Worm (Caenorhabditis elegans) whole organism, L1 larva: ENCODE data around the gene fipr-2.

Experiments
- C04F5.9 ChIP-seq: sonication (generic microtip); optimal IDR thresholded peaks from 2 replicates; lab custom pipeline; 2016; ENCODE audit warnings: missing genetic modification characterization, missing compliant biosample characterization
- C34B4.2 ChIP-seq: sonication (generic microtip); optimal IDR thresholded peaks from 2 replicates; lab custom pipeline; 2017; ENCODE audit warnings: mild to moderate bottlenecking, missing genetic modification characterization, missing compliant biosample characterization
- ama-1 ChIP-seq: fragments of 150-350 bp; optimal IDR thresholded peaks from 2 replicates; lab custom pipeline; 2014
- ceh-88 ChIP-seq: fragments of 200-800 bp; sonication (Bioruptor generic); IDR thresholded peaks from 2 replicates; pipeline ENCODE4 v1.3.6; 2022; ENCODE audit warnings: missing genetic modification characterization, missing compliant biosample characterization
- dpl-1 ChIP-seq, 3 experiments: fragments of 150-350 bp in 2 of 3; sonication (generic microtip) in 1 of 3; optimal IDR thresholded peaks; 2 replicates each; lab custom pipeline; 2014 to 2017; ENCODE audit warnings: missing biosample characterization in 3 of 3, missing genetic modification characterization in 3 of 3, missing genetic modification reagents in 3 of 3
- dsc-1 ChIP-seq: sonication (generic microtip); optimal IDR thresholded peaks from 2 replicates; lab custom pipeline; 2016; ENCODE audit warnings: mild to moderate bottlenecking, missing genetic modification characterization, missing compliant biosample characterization
- efl-1 ChIP-seq, 4 experiments: fragments of 150-350 bp; optimal IDR thresholded peaks in 3 of 4; peaks in 1 of 4; 1 replicate in 1 of 4; 2 replicates in 3 of 4; lab custom pipeline; 2014; ENCODE audit warnings: missing biosample characterization in 2 of 4, missing genetic modification characterization in 2 of 4, missing genetic modification reagents in 2 of 4
- egl-13 ChIP-seq: sonication (generic microtip); optimal IDR thresholded peaks from 2 replicates; lab custom pipeline; 2016; ENCODE audit warnings: missing genotype, missing genetic modification reagents, missing genetic modification characterization, missing compliant biosample characterization
- elt-3 ChIP-seq, 6 experiments: fragments of 150-350 bp in 1 of 6; sonication (generic microtip); optimal IDR thresholded peaks; 2 replicates each; lab custom pipeline; 2017 to 2018; ENCODE audit warnings: missing biosample characterization in 6 of 6, missing genetic modification characterization in 6 of 6, inconsistent platforms in 1 of 6
- ets-5 ChIP-seq: fragments of 200-800 bp; sonication (Bioruptor generic); IDR thresholded peaks from 2 replicates; pipeline ENCODE4 v1.3.6; 2022; ENCODE audit warnings: missing genetic modification characterization, missing compliant biosample characterization
- hlh-17 ChIP-seq: fragments of 200-800 bp; sonication (Bioruptor generic); optimal IDR thresholded peaks from 2 replicates; lab custom pipeline; 2018; ENCODE audit warnings: missing genetic modification characterization, mild to moderate bottlenecking, missing compliant biosample characterization, moderate library complexity, borderline replicate concordance
- hlh-4 ChIP-seq: sonication (generic microtip); optimal IDR thresholded peaks from 2 replicates; lab custom pipeline; 2016; ENCODE audit warnings: mild to moderate bottlenecking, missing genetic modification characterization, missing compliant biosample characterization
- hpl-2 ChIP-seq: fragments of 150-350 bp; optimal IDR thresholded peaks from 2 replicates; lab custom pipeline; 2014; ENCODE audit warnings: missing biosample characterization, missing genetic modification reagents, missing genetic modification characterization
- isw-1 ChIP-seq: fragments of 200-800 bp; sonication (Bioruptor generic); IDR thresholded peaks from 2 replicates; pipeline ENCODE4 v1.3.6; 2022; ENCODE audit warnings: missing genetic modification characterization, missing compliant biosample characterization
- lin-14 ChIP-seq: fragments of 200-800 bp; sonication (Bioruptor generic); optimal IDR thresholded peaks from 2 replicates; lab custom pipeline; 2018; ENCODE audit warnings: mild to moderate bottlenecking, missing genetic modification characterization, moderate library complexity, missing compliant biosample characterization
- lin-35 ChIP-seq, 2 experiments: fragments of 150-350 bp; optimal IDR thresholded peaks; 2 replicates each; lab custom pipeline; 2014; ENCODE audit warnings: missing biosample characterization in 2 of 2, missing genetic modification characterization in 2 of 2, missing genetic modification reagents in 2 of 2
- lir-3 ChIP-seq: sonication (generic microtip); optimal IDR thresholded peaks from 2 replicates; lab custom pipeline; 2016; ENCODE audit warnings: mild to moderate bottlenecking, missing genetic modification characterization, moderate library complexity, missing compliant biosample characterization; ENCODE audit not compliant: poor library complexity
- lsy-2 ChIP-seq, 2 experiments: fragments of 150-350 bp; optimal IDR thresholded peaks; 2 replicates each; lab custom pipeline; 2014; ENCODE audit warnings: missing biosample characterization in 2 of 2, missing genetic modification characterization in 2 of 2
- mab-9 ChIP-seq: fragments of 200-800 bp; sonication (Bioruptor generic); IDR thresholded peaks from 2 replicates; pipeline ENCODE4 v1.3.6; 2022; ENCODE audit warnings: missing genetic modification reagents, missing genetic modification characterization, missing compliant biosample characterization
- mdl-1 ChIP-seq, 2 experiments: fragments of 150-350 bp; optimal IDR thresholded peaks; 2 replicates each; lab custom pipeline; 2014 to 2017; ENCODE audit warnings: missing biosample characterization in 2 of 2, missing genetic modification characterization in 2 of 2, inconsistent platforms in 1 of 2
- mep-1 ChIP-seq: fragments of 150-350 bp; optimal IDR thresholded peaks from 2 replicates; lab custom pipeline; 2014; ENCODE audit warnings: missing biosample characterization, missing genetic modification characterization
- nhr-12 ChIP-seq: sonication (generic microtip); optimal IDR thresholded peaks from 2 replicates; lab custom pipeline; 2017; ENCODE audit warnings: missing biosample characterization, missing genetic modification characterization
- nhr-19 ChIP-seq: fragments of 200-800 bp; sonication (Bioruptor generic); conservative IDR thresholded peaks from 2 replicates; pipeline ENCODE4 v1.3.6; 2022; ENCODE audit warnings: missing genetic modification characterization, missing compliant biosample characterization
- nhr-20 ChIP-seq: sonication (generic microtip); optimal IDR thresholded peaks from 2 replicates; lab custom pipeline; 2016; ENCODE audit warnings: mild to moderate bottlenecking, missing genetic modification characterization, missing compliant biosample characterization
- nhr-237 ChIP-seq: fragments of 150-350 bp; optimal IDR thresholded peaks from 2 replicates; lab custom pipeline; 2014; ENCODE audit warnings: missing biosample characterization, missing genetic modification characterization
- nhr-28 ChIP-seq: fragments of 150-350 bp; optimal IDR thresholded peaks from 2 replicates; lab custom pipeline; 2014; ENCODE audit warnings: missing biosample characterization, missing genetic modification characterization
- nhr-47 ChIP-seq: sonication (generic microtip); optimal IDR thresholded peaks from 2 replicates; lab custom pipeline; 2016; ENCODE audit warnings: mild to moderate bottlenecking, missing genetic modification characterization, moderate library complexity, missing compliant biosample characterization
- nhr-71 ChIP-seq: sonication (generic microtip); optimal IDR thresholded peaks from 2 replicates; lab custom pipeline; 2016; ENCODE audit warnings: mild to moderate bottlenecking, missing genetic modification characterization, moderate library complexity, missing compliant biosample characterization
- nhr-77 ChIP-seq: fragments of 150-350 bp; optimal IDR thresholded peaks from 2 replicates; lab custom pipeline; 2014; ENCODE audit warnings: missing biosample characterization, missing genetic modification characterization
- nhr-84 ChIP-seq: sonication (generic microtip); optimal IDR thresholded peaks from 2 replicates; lab custom pipeline; 2017; ENCODE audit warnings: missing biosample characterization, missing genetic modification characterization
- nhr-85 ChIP-seq: sonication (generic microtip); peaks from one replicate; lab custom pipeline; 2016; ENCODE audit warnings: missing genetic modification characterization, inconsistent platforms, missing compliant biosample characterization
- nhr-90 ChIP-seq: sonication (generic microtip); optimal IDR thresholded peaks from 2 replicates; lab custom pipeline; 2016; ENCODE audit warnings: mild to moderate bottlenecking, missing genetic modification characterization, missing compliant biosample characterization; ENCODE audit not compliant: poor library complexity
- pag-3 ChIP-seq: sonication (generic microtip); optimal IDR thresholded peaks from 2 replicates; lab custom pipeline; 2017; ENCODE audit warnings: missing genetic modification characterization, mild to moderate bottlenecking, missing compliant biosample characterization, antibody characterized with exemption, borderline replicate concordance; ENCODE audit not compliant: insufficient read depth
- pax-3 ChIP-seq: fragments of 200-800 bp; sonication (Bioruptor generic); optimal IDR thresholded peaks from 2 replicates; lab custom pipeline; 2018; ENCODE audit warnings: mild to moderate bottlenecking, missing genetic modification characterization, moderate library complexity, missing compliant biosample characterization
- pqm-1 ChIP-seq: sonication (generic microtip); optimal IDR thresholded peaks from 3 replicates; lab custom pipeline; 2017; ENCODE audit warnings: missing biosample characterization, missing genetic modification characterization
- rnt-1 ChIP-seq: sonication (generic microtip); optimal IDR thresholded peaks from 2 replicates; lab custom pipeline; 2016; ENCODE audit warnings: mild to moderate bottlenecking, missing genetic modification characterization, moderate library complexity, missing compliant biosample characterization
- skn-1 ChIP-seq: fragments of 150-350 bp; optimal IDR thresholded peaks from 2 replicates; lab custom pipeline; 2014; ENCODE audit warnings: missing biosample characterization, missing genetic modification characterization
- snpc-4 ChIP-seq: fragments of 150-350 bp; optimal IDR thresholded peaks from 2 replicates; lab custom pipeline; 2014; ENCODE audit warnings: missing biosample characterization, missing genetic modification characterization
- snu-23 ChIP-seq: sonication (generic microtip); optimal IDR thresholded peaks from 2 replicates; lab custom pipeline; 2016; ENCODE audit warnings: missing genetic modification characterization, missing compliant biosample characterization
- sox-4 ChIP-seq: sonication (generic microtip); optimal IDR thresholded peaks from 2 replicates; lab custom pipeline; 2016; ENCODE audit warnings: missing genetic modification characterization, missing compliant biosample characterization
- sptf-1 ChIP-seq: fragments of 150-350 bp; optimal IDR thresholded peaks from 2 replicates; lab custom pipeline; 2014; ENCODE audit warnings: missing biosample characterization, missing genetic modification characterization
- sup-37 ChIP-seq: fragments of 200-800 bp; sonication (Bioruptor generic); optimal IDR thresholded peaks from 2 replicates; lab custom pipeline; 2018; ENCODE audit warnings: mild to moderate bottlenecking, missing genetic modification characterization, missing compliant biosample characterization
- tbx-2 ChIP-seq: sonication (generic microtip); optimal IDR thresholded peaks from 2 replicates; lab custom pipeline; 2016; ENCODE audit warnings: missing genetic modification characterization, missing compliant biosample characterization
- unc-86 ChIP-seq: sonication (generic microtip); optimal IDR thresholded peaks from 2 replicates; lab custom pipeline; 2016; ENCODE audit warnings: missing genetic modification characterization, missing compliant biosample characterization
- xbp-1 ChIP-seq: sonication (generic microtip); optimal IDR thresholded peaks from 2 replicates; lab custom pipeline; 2016; ENCODE audit warnings: missing genetic modification characterization, missing compliant biosample characterization
- zag-1 ChIP-seq: fragments of 150-350 bp; optimal IDR thresholded peaks from 2 replicates; lab custom pipeline; 2014; ENCODE audit warnings: missing biosample characterization, missing genetic modification characterization
- zip-4 ChIP-seq: fragments of 200-800 bp; sonication (Bioruptor generic); optimal IDR thresholded peaks from 2 replicates; lab custom pipeline; 2018; ENCODE audit warnings: mild to moderate bottlenecking, missing genetic modification characterization, moderate library complexity, missing compliant biosample characterization
- ztf-11 ChIP-seq, 2 experiments: sonication (generic microtip); optimal IDR thresholded peaks; 2 replicates each; lab custom pipeline; 2016 to 2017; ENCODE audit warnings: missing genetic modification characterization in 2 of 2, missing biosample characterization in 1 of 2, missing compliant biosample characterization in 1 of 2
- ztf-4 ChIP-seq: fragments of 150-350 bp; optimal IDR thresholded peaks from 2 replicates; lab custom pipeline; 2014; ENCODE audit warnings: missing biosample characterization, missing genetic modification characterization

Gene fipr-2

ce11 chrV:12408996-12409395 is 43.8 kb downstream of the fipr-2 start (continued):
- no peak for TF ChIP-seq nhr-237 (tag; lab: Kevin White, UChicago)
- no peak for TF ChIP-seq snpc-4 (tag; lab: Kevin White, UChicago)
- no peak for TF ChIP-seq lsy-2 (tag; optimal IDR thresholded peaks at IDR 0.05; lab: Kevin White, UChicago)
- no peak for TF ChIP-seq ceh-88
- TF ChIP-seq nhr-85 (tag; lab: Kevin White, UChicago), result peak; percentile 66
- no peak for TF ChIP-seq sup-37 (GFP tag; lab: Kevin White, UChicago)
- TF ChIP-seq ama-1 (lab: Kevin White, UChicago), result no peak
- TF ChIP-seq nhr-84, result no peak
- TF ChIP-seq lin-35 (GFP tag; optimal IDR thresholded peaks at IDR 0.05; lab: Kevin White, UChicago), result peak in 1 of 2 experiments; percentile 3
- peak; percentile 17 for TF ChIP-seq nhr-71 (tag; lab: Kevin White, UChicago)
- peak; percentile 72 for TF ChIP-seq lin-14
- TF ChIP-seq nhr-12, result no peak
- TF ChIP-seq zip-4, result no peak
- peak; percentile 17 for TF ChIP-seq nhr-28 (tag; lab: Kevin White, UChicago)
- TF ChIP-seq nhr-47 (tag; lab: Kevin White, UChicago), result no peak
- TF ChIP-seq skn-1 (tag; lab: Kevin White, UChicago), result peak; percentile 85
- TF ChIP-seq mab-9 (GFP tag; lab: Robert Waterston, UW), result no peak
- TF ChIP-seq snu-23 (GFP tag; lab: Kevin White, UChicago), result peak; percentile 37
- TF ChIP-seq nhr-77 (tag; lab: Kevin White, UChicago), result no peak
- TF ChIP-seq lir-3, result no peak
- no peak for TF ChIP-seq dpl-1 (GFP tag; optimal IDR thresholded peaks at IDR 0.05; lab: Kevin White, UChicago)
- TF ChIP-seq mep-1 (tag; lab: Kevin White, UChicago), result no peak
- TF ChIP-seq nhr-90, result no peak
- TF ChIP-seq efl-1 (optimal IDR thresholded peaks at IDR 0.05; lab: Kevin White, UChicago), result peak in 1 of 2 experiments; percentile 34
- no peak for TF ChIP-seq efl-1 (GFP tag; optimal IDR thresholded peaks at IDR 0.05 in 1 of 2; lab: Kevin White, UChicago)
- no peak for TF ChIP-seq ztf-11 (tag; optimal IDR thresholded peaks at IDR 0.05; lab: Kevin White, UChicago)
- no peak for TF ChIP-seq ets-5 (GFP tag; lab: Robert Waterston, UW)
- TF ChIP-seq elt-3 (tag; optimal IDR thresholded peaks at IDR 0.05; lab: Kevin White, UChicago), result peak in 1 of 6 experiments; percentile 0
- TF ChIP-seq rnt-1, result no peak
- peak; percentile 45 for TF ChIP-seq nhr-20
- TF ChIP-seq isw-1 (GFP tag; lab: Robert Waterston, UW), result no peak
- TF ChIP-seq pqm-1 (tag; lab: Kevin White, UChicago), result no peak
- no peak for TF ChIP-seq zag-1 (tag; lab: Kevin White, UChicago)
- TF ChIP-seq pag-3, result no peak
- TF ChIP-seq hlh-4 (tag; lab: Kevin White, UChicago), result no peak
- TF ChIP-seq sox-4 (tag; lab: Kevin White, UChicago), result no peak

ce11 chrV:12410416-12411001 is 45.4 kb downstream of the fipr-2 start, which contains the start of gene hrg-2:
hrg-2 (minus strand) TSS chrV:12410513.
- TF ChIP-seq nhr-19 (GFP tag; lab: Robert Waterston, UW), result no peak
- TF ChIP-seq nhr-77 (tag; lab: Kevin White, UChicago), result no peak
- TF ChIP-seq isw-1 (GFP tag; lab: Robert Waterston, UW), result no peak
- no peak for TF ChIP-seq hpl-2 (GFP tag; lab: Kevin White, UChicago)
- no peak for TF ChIP-seq skn-1 (tag; lab: Kevin White, UChicago)
- TF ChIP-seq snu-23 (GFP tag; lab: Kevin White, UChicago), result peak; percentile 17
- peak; percentile 61 for TF ChIP-seq nhr-20
- no peak for TF ChIP-seq pqm-1 (tag; lab: Kevin White, UChicago)
- TF ChIP-seq C34B4.2 (tag; lab: Kevin White, UChicago), result no peak
- peak; percentile 69 for TF ChIP-seq nhr-85 (tag; lab: Kevin White, UChicago)
- no peak for TF ChIP-seq pax-3 (tag; lab: Kevin White, UChicago)
- no peak for TF ChIP-seq C04F5.9 (tag; lab: Kevin White, UChicago)
- TF ChIP-seq nhr-71 (tag; lab: Kevin White, UChicago), result peak; percentile 57
- peak; percentile 26 for TF ChIP-seq lin-14
- TF ChIP-seq mep-1 (tag; lab: Kevin White, UChicago), result no peak
- no peak for TF ChIP-seq sup-37 (GFP tag; lab: Kevin White, UChicago)
- TF ChIP-seq mdl-1 (tag; optimal IDR thresholded peaks at IDR 0.05; lab: Kevin White, UChicago), result no peak
- no peak for TF ChIP-seq lsy-2 (tag; optimal IDR thresholded peaks at IDR 0.05; lab: Kevin White, UChicago)
- TF ChIP-seq ama-1 (lab: Kevin White, UChicago), result no peak
- TF ChIP-seq hlh-17 (GFP tag; lab: Kevin White, UChicago), result no peak
- TF ChIP-seq tbx-2, result peak; percentile 6
- TF ChIP-seq nhr-90, result peak; percentile 34
- TF ChIP-seq dsc-1, result no peak
- no peak for TF ChIP-seq sptf-1
- TF ChIP-seq ceh-88, result no peak
- TF ChIP-seq pag-3, result no peak
- TF ChIP-seq xbp-1 (tag; lab: Kevin White, UChicago), result no peak
- no peak for TF ChIP-seq unc-86
- TF ChIP-seq mab-9 (GFP tag; lab: Robert Waterston, UW), result no peak
- TF ChIP-seq ztf-4, result no peak
- no peak for TF ChIP-seq egl-13 (tag; lab: Kevin White, UChicago)
